Worm (Caenorhabditis elegans): ENCODE measurements around the gene C17A2.7.

- TF ChIP-seq dao-5 (tag; optimal IDR thresholded peaks at IDR 0.05) (no peak), him-1 (tag; optimal IDR thresholded peaks at IDR 0.05) (no peak), W03F9.2 (tag; optimal IDR thresholded peaks at IDR 0.05) (no peak)
These were observed 49.9 kb downstream of the C17A2.7 start, which contains the start of gene fbxb-99 for ce11 chrII:3793336-3793735.
